Worm (Caenorhabditis elegans) whole organism, L3 larva: Measurements from ENCODE around the gene nhr-249.

Source experiments
- R02D3.7 ChIP-seq: fragments of 150-350 bp; optimal IDR thresholded peaks from 2 replicates; lab custom pipeline; 2014; ENCODE audit warnings: missing biosample characterization, missing genetic modification characterization
- ZK546.5 ChIP-seq: sonication (generic microtip); optimal IDR thresholded peaks from 2 replicates; lab custom pipeline; 2017; ENCODE audit warnings: missing biosample characterization, missing genetic modification characterization
- aly-2 ChIP-seq: fragments of 150-350 bp; optimal IDR thresholded peaks from 2 replicates; lab custom pipeline; 2014; ENCODE audit warnings: missing biosample characterization, missing genetic modification characterization
- ceh-16 ChIP-seq: sonication (generic microtip); optimal IDR thresholded peaks from 2 replicates; lab custom pipeline; 2017; ENCODE audit warnings: missing biosample characterization, missing genetic modification characterization
- ceh-9 ChIP-seq: sonication (generic microtip); optimal IDR thresholded peaks from 2 replicates; lab custom pipeline; 2018; ENCODE audit warnings: missing biosample characterization, missing genetic modification characterization
- daf-12 ChIP-seq: fragments of 150-350 bp; optimal IDR thresholded peaks from 2 replicates; lab custom pipeline; 2014; ENCODE audit warnings: missing biosample characterization, missing genetic modification reagents, missing genetic modification characterization
- egl-27 ChIP-seq: sonication (generic microtip); optimal IDR thresholded peaks from 4 replicates; lab custom pipeline; 2017; ENCODE audit warnings: missing biosample characterization, missing genetic modification reagents, missing genetic modification characterization
- egl-5 ChIP-seq: fragments of 150-350 bp; optimal IDR thresholded peaks from 2 replicates; lab custom pipeline; 2017; ENCODE audit warnings: missing biosample characterization, missing genetic modification reagents, missing genetic modification characterization, inconsistent platforms
- elt-2 ChIP-seq: sonication (generic microtip); optimal IDR thresholded peaks from 2 replicates; lab custom pipeline; 2016; ENCODE audit warnings: missing genetic modification reagents, mild to moderate bottlenecking, missing genetic modification characterization, missing compliant biosample characterization
- elt-3 ChIP-seq, 3 experiments: fragments of 150-350 bp in 1 of 3; sonication (generic microtip) in 2 of 3; optimal IDR thresholded peaks; 2 replicates in 2 of 3; 4 replicates in 1 of 3; lab custom pipeline; 2014 to 2017; ENCODE audit warnings: missing biosample characterization in 3 of 3, missing genetic modification characterization in 3 of 3
- eor-1 ChIP-seq, 2 experiments: fragments of 150-350 bp; optimal IDR thresholded peaks; 2 replicates each; lab custom pipeline; 2014 to 2018; ENCODE audit warnings: missing biosample characterization in 2 of 2, missing genetic modification characterization in 2 of 2
- fkh-10 ChIP-seq: sonication (generic microtip); optimal IDR thresholded peaks from 2 replicates; lab custom pipeline; 2017; ENCODE audit warnings: missing biosample characterization, missing genetic modification reagents, missing genetic modification characterization
- fkh-2 ChIP-seq: fragments of 150-350 bp; optimal IDR thresholded peaks from 2 replicates; lab custom pipeline; 2014; ENCODE audit warnings: missing biosample characterization, missing genetic modification reagents, missing genetic modification characterization
- fos-1 ChIP-seq: fragments of 150-350 bp; optimal IDR thresholded peaks from 2 replicates; lab custom pipeline; 2014; ENCODE audit warnings: missing biosample characterization, missing genetic modification characterization
- hmg-11 ChIP-seq: sonication (generic microtip); optimal IDR thresholded peaks from 2 replicates; lab custom pipeline; 2016; ENCODE audit warnings: missing genetic modification characterization, missing compliant biosample characterization
- jun-1 ChIP-seq: fragments of 150-350 bp; optimal IDR thresholded peaks from 2 replicates; lab custom pipeline; 2014; ENCODE audit warnings: missing biosample characterization, missing genetic modification reagents, missing genetic modification characterization
- lin-15B ChIP-seq: fragments of 150-350 bp; optimal IDR thresholded peaks from 2 replicates; lab custom pipeline; 2014; ENCODE audit warnings: missing biosample characterization, missing genetic modification characterization
- lsy-12 ChIP-seq: sonication (generic microtip); optimal IDR thresholded peaks from 2 replicates; lab custom pipeline; 2016; ENCODE audit warnings: mild to moderate bottlenecking, missing genetic modification characterization, missing compliant biosample characterization
- mdl-1 ChIP-seq: fragments of 150-350 bp; optimal IDR thresholded peaks from 2 replicates; lab custom pipeline; 2014; ENCODE audit warnings: missing biosample characterization, missing genetic modification characterization
- nfya-1 ChIP-seq: sonication (generic microtip); optimal IDR thresholded peaks from 2 replicates; lab custom pipeline; 2017; ENCODE audit warnings: missing genetic modification characterization, mild to moderate bottlenecking, missing compliant biosample characterization, antibody characterized with exemption, moderate library complexity; ENCODE audit not compliant: insufficient read depth
- nhr-11 ChIP-seq: fragments of 150-350 bp; optimal IDR thresholded peaks from 2 replicates; lab custom pipeline; 2014; ENCODE audit warnings: missing biosample characterization, missing genetic modification characterization
- nhr-12 ChIP-seq: fragments of 150-350 bp; optimal IDR thresholded peaks from 2 replicates; lab custom pipeline; 2014; ENCODE audit warnings: missing biosample characterization, missing genetic modification characterization
- nhr-23 ChIP-seq: fragments of 150-350 bp; optimal IDR thresholded peaks from 2 replicates; lab custom pipeline; 2014; ENCODE audit warnings: missing biosample characterization, missing genetic modification reagents, missing genetic modification characterization
- nhr-237 ChIP-seq: fragments of 150-350 bp; optimal IDR thresholded peaks from 2 replicates; lab custom pipeline; 2014; ENCODE audit warnings: missing biosample characterization, missing genetic modification characterization
- nhr-25 ChIP-seq: sonication (generic microtip); optimal IDR thresholded peaks from 2 replicates; lab custom pipeline; 2017; ENCODE audit warnings: missing biosample characterization, missing genetic modification characterization
- nhr-28 ChIP-seq: fragments of 150-350 bp; optimal IDR thresholded peaks from 2 replicates; lab custom pipeline; 2014; ENCODE audit warnings: missing biosample characterization, missing genetic modification characterization
- nhr-43 ChIP-seq: sonication (generic microtip); optimal IDR thresholded peaks from 2 replicates; lab custom pipeline; 2016; ENCODE audit warnings: mild to moderate bottlenecking, missing genetic modification characterization, missing compliant biosample characterization; ENCODE audit not compliant: poor library complexity, severe bottlenecking
- nhr-76 ChIP-seq: fragments of 150-350 bp; sonication (generic microtip); optimal IDR thresholded peaks from 5 replicates; lab custom pipeline; 2014; ENCODE audit warnings: missing biosample characterization, missing genetic modification characterization
- nhr-77 ChIP-seq: fragments of 150-350 bp; optimal IDR thresholded peaks from 2 replicates; lab custom pipeline; 2014; ENCODE audit warnings: missing biosample characterization, missing genetic modification characterization
- pha-4 ChIP-seq: fragments of 150-350 bp; optimal IDR thresholded peaks from 2 replicates; lab custom pipeline; 2014; ENCODE audit warnings: missing biosample characterization, missing genetic modification reagents, missing genetic modification characterization
- pqm-1 ChIP-seq: fragments of 150-350 bp; optimal IDR thresholded peaks from 2 replicates; lab custom pipeline; 2017; ENCODE audit warnings: missing biosample characterization, missing genetic modification characterization, inconsistent platforms
- sea-2 ChIP-seq: fragments of 150-350 bp; sonication (generic microtip); optimal IDR thresholded peaks from 4 replicates; lab custom pipeline; 2014; ENCODE audit warnings: missing biosample characterization, missing genetic modification reagents, missing genetic modification characterization
- snpc-4 ChIP-seq: fragments of 150-350 bp; optimal IDR thresholded peaks from 2 replicates; lab custom pipeline; 2014; ENCODE audit warnings: missing biosample characterization, missing genetic modification characterization
- unc-39 ChIP-seq: sonication (generic microtip); optimal IDR thresholded peaks from 4 replicates; lab custom pipeline; 2017; ENCODE audit warnings: missing biosample characterization, missing genetic modification characterization
- zag-1 ChIP-seq: fragments of 150-350 bp; optimal IDR thresholded peaks from 2 replicates; lab custom pipeline; 2014; ENCODE audit warnings: missing biosample characterization, missing genetic modification characterization
- ztf-11 ChIP-seq: fragments of 150-350 bp; optimal IDR thresholded peaks from 2 replicates; lab custom pipeline; 2014; ENCODE audit warnings: missing biosample characterization, missing genetic modification characterization

Gene nhr-249

DNA sequence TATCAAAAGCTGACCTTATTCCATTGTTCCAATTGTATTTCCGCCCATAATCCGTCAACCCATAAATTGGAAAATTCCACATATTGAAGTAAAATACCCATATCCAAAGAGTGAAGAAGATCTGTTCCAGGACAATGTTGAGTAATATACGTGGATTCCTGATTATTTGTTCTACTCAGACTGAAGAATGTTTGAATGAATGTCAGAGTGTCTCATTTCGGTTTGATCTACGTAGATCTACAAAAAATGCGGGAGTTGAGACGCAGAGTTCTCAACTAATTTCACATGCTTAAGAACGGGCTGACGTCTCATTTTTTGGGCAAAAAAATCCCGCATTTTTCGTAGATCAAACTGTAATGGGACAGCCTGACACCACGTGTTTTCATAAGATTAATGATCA is at the start of gene nhr-249:
Gene nhr-249 (minus strand): TSS at position 101 of the 400 bp plus-strand sequence.
- no peak for TF ChIP-seq ceh-9 (tag; lab: Kevin White, UChicago)

- TF ChIP-seq jun-1 (tag; lab: Kevin White, UChicago), result no peak
- TF ChIP-seq nfya-1 (tag; lab: Kevin White, UChicago), result no peak
- no peak for TF ChIP-seq snpc-4 (tag; lab: Kevin White, UChicago)
- no peak for TF ChIP-seq eor-1 (tag; optimal IDR thresholded peaks at IDR 0.05; lab: Kevin White, UChicago)
- no peak for TF ChIP-seq ztf-11 (tag; lab: Kevin White, UChicago)
- TF ChIP-seq nhr-237 (tag; lab: Kevin White, UChicago), result no peak
- TF ChIP-seq ceh-16 (tag; lab: Kevin White, UChicago), result no peak
- no peak for TF ChIP-seq nhr-11 (tag; lab: Kevin White, UChicago)
- no peak for TF ChIP-seq nhr-23
- TF ChIP-seq elt-2 (tag; lab: Kevin White, UChicago), result peak; percentile 80
- no peak for TF ChIP-seq aly-2 (tag; lab: Kevin White, UChicago)
- no peak for TF ChIP-seq nhr-77 (tag; lab: Kevin White, UChicago)
- no peak for TF ChIP-seq sea-2 (GFP tag; lab: Kevin White, UChicago)
- peak; percentile 48 for TF ChIP-seq pqm-1 (tag; lab: Kevin White, UChicago)
- TF ChIP-seq daf-12, result no peak
- TF ChIP-seq nhr-25 (tag; lab: Kevin White, UChicago), result peak; percentile 23
- TF ChIP-seq fos-1 (tag; lab: Kevin White, UChicago), result no peak
- TF ChIP-seq nhr-28, result no peak
- no peak for TF ChIP-seq fkh-2 (tag; lab: Kevin White, UChicago)
- peak; percentile 63 for TF ChIP-seq pha-4 (tag; lab: Kevin White, UChicago)
- no peak for TF ChIP-seq egl-27 (tag; lab: Kevin White, UChicago)
- no peak for TF ChIP-seq nhr-76 (tag; lab: Kevin White, UChicago)
- TF ChIP-seq ceh-9 (tag; lab: Kevin White, UChicago), result no peak
- no peak for TF ChIP-seq unc-39 (tag; lab: Kevin White, UChicago)
- no peak for TF ChIP-seq nhr-12
Observed at ce11 chrIV:7020630-7021029, 48.3 kb upstream of the nhr-249 start.

- no peak for TF ChIP-seq ceh-9 (tag; lab: Kevin White, UChicago)
- peak; percentile 52 for TF ChIP-seq fkh-10 (GFP tag; lab: Kevin White, UChicago)
- TF ChIP-seq egl-27 (tag; lab: Kevin White, UChicago), result no peak
- TF ChIP-seq, all 47 proteins: peak for 1
Observed at ce11 chrIV:7018623-7019022, 46.3 kb upstream of the nhr-249 start.

DNA sequence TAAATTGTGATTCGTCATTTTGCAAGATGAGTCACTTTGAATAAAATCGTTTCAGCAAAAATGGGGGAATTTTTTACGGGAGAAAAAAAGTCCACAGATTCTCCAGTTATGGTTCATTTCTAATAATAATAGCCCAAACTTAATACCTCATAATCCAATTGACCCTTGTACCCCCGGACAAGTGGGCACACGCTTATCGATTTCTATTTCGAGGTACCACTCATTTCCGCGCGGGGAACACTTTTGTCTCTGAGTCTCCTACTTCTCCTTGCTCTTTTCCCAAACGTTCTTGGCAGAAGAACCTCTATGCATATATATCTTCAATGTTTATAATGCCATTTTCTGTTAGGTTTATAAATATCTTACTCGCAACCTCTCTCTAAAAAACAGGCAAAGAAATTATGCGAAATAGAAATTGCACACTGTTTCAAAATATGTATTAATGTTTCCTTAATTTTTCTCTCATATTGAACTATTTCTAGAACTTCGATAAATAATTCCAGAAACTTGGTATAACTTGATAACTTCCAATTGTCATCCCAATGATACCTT is 44.9 kb upstream of the nhr-249 start, which contains the start of gene gldi-4:
Gene gldi-4 (plus strand): TSS at position 502 of the 552 bp plus-strand sequence.
- TF ChIP-seq ZK546.5 (no peak), ceh-16 (tag; lab: Kevin White, UChicago) (no peak), R02D3.7 (tag; lab: Kevin White, UChicago) (no peak), pha-4 (tag; lab: Kevin White, UChicago) (no peak), mdl-1 (no peak), ztf-11 (tag; lab: Kevin White, UChicago) (no peak), pqm-1 (tag; lab: Kevin White, UChicago) (no peak), sea-2 (GFP tag; lab: Kevin White, UChicago) (no peak), fos-1 (tag; lab: Kevin White, UChicago) (no peak), nfya-1 (tag; lab: Kevin White, UChicago) (no peak), ceh-9 (tag; lab: Kevin White, UChicago) (no peak), snpc-4 (tag; lab: Kevin White, UChicago) (no peak), elt-3 (tag; optimal IDR thresholded peaks at IDR 0.05; lab: Kevin White, UChicago) (no peak), hmg-11 (tag; lab: Kevin White, UChicago) (no peak), nhr-28 (no peak), lsy-12 (tag; lab: Kevin White, UChicago) (no peak), lin-15B (tag; lab: Kevin White, UChicago) (no peak)
- TF ChIP-seq, all 47 proteins: peak for 0

DNA sequence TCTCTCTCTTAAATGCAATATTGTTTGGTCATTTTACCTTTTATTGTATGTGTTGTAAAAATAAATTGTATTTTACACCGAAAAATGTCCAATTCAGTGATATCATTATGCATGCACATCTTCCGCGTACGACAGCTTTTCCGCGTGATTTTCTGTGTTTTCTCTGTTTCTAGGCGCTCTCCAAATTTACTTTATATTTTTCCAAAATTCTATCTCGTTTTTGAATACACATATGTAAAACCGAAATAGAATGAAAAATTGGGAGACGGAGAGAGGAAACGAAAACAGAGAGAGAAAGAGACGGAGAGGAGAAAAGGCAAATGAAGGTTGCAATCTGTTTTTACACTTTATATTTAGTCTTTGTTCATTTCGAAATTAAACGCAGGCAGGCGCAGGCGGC is 44.2 kb upstream of the nhr-249 start:
- TF ChIP-seq nfya-1 (tag; lab: Kevin White, UChicago) (peak; percentile 57), elt-2 (tag; lab: Kevin White, UChicago) (peak; percentile 47), zag-1 (tag; lab: Kevin White, UChicago) (no peak), hmg-11 (tag; lab: Kevin White, UChicago) (peak; percentile 21), ceh-9 (tag; lab: Kevin White, UChicago) (no peak), R02D3.7 (tag; lab: Kevin White, UChicago) (no peak), lin-15B (tag; lab: Kevin White, UChicago) (peak; percentile 9), pqm-1 (tag; lab: Kevin White, UChicago) (peak; percentile 68), nhr-23 (peak; percentile 42), nhr-43 (tag; lab: Kevin White, UChicago) (peak; percentile 5), pha-4 (tag; lab: Kevin White, UChicago) (peak; percentile 75), jun-1 (tag; lab: Kevin White, UChicago) (no peak), lsy-12 (tag; lab: Kevin White, UChicago) (no peak), aly-2 (tag; lab: Kevin White, UChicago) (no peak), nhr-25 (tag; lab: Kevin White, UChicago) (peak; percentile 53), egl-5 (tag; lab: Kevin White, UChicago) (peak; percentile 62), snpc-4 (tag; lab: Kevin White, UChicago) (no peak)
